Worm (Caenorhabditis elegans) whole organism, L3 larva: ENCODE results near the gene R10E9.2.
A peak's percentile ranks its signal among the peaks of the same experiment; 100 is the strongest.

Source experiments
- R02D3.7 ChIP-seq: fragments of 150-350 bp; optimal IDR thresholded peaks from 2 replicates; lab custom pipeline; 2014; ENCODE audit warnings: missing biosample characterization, missing genetic modification characterization
- ZK546.5 ChIP-seq: sonication (generic microtip); optimal IDR thresholded peaks from 2 replicates; lab custom pipeline; 2017; ENCODE audit warnings: missing biosample characterization, missing genetic modification characterization
- ceh-16 ChIP-seq: sonication (generic microtip); optimal IDR thresholded peaks from 2 replicates; lab custom pipeline; 2017; ENCODE audit warnings: missing biosample characterization, missing genetic modification characterization
- ceh-28 ChIP-seq: fragments of 150-350 bp; optimal IDR thresholded peaks from 2 replicates; lab custom pipeline; 2014; ENCODE audit warnings: missing biosample characterization, missing genetic modification reagents, missing genetic modification characterization
- ceh-82 ChIP-seq: fragments of 150-350 bp; optimal IDR thresholded peaks from 2 replicates; lab custom pipeline; 2014; ENCODE audit warnings: missing biosample characterization, missing genetic modification characterization
- egl-27 ChIP-seq: sonication (generic microtip); optimal IDR thresholded peaks from 4 replicates; lab custom pipeline; 2017; ENCODE audit warnings: missing biosample characterization, missing genetic modification reagents, missing genetic modification characterization
- egl-5 ChIP-seq: fragments of 150-350 bp; optimal IDR thresholded peaks from 2 replicates; lab custom pipeline; 2017; ENCODE audit warnings: missing biosample characterization, missing genetic modification reagents, missing genetic modification characterization, inconsistent platforms
- elt-1 ChIP-seq: fragments of 150-350 bp; optimal IDR thresholded peaks from 2 replicates; lab custom pipeline; 2014; ENCODE audit warnings: missing biosample characterization, missing genetic modification characterization
- elt-3 ChIP-seq, 3 experiments: fragments of 150-350 bp in 1 of 3; sonication (generic microtip) in 2 of 3; optimal IDR thresholded peaks; 2 replicates in 2 of 3; 4 replicates in 1 of 3; lab custom pipeline; 2014 to 2017; ENCODE audit warnings: missing biosample characterization in 3 of 3, missing genetic modification characterization in 3 of 3
- eor-1 ChIP-seq, 2 experiments: fragments of 150-350 bp; optimal IDR thresholded peaks; 2 replicates each; lab custom pipeline; 2014 to 2018; ENCODE audit warnings: missing biosample characterization in 2 of 2, missing genetic modification characterization in 2 of 2
- fkh-2 ChIP-seq: fragments of 150-350 bp; optimal IDR thresholded peaks from 2 replicates; lab custom pipeline; 2014; ENCODE audit warnings: missing biosample characterization, missing genetic modification reagents, missing genetic modification characterization
- hmg-11 ChIP-seq: sonication (generic microtip); optimal IDR thresholded peaks from 2 replicates; lab custom pipeline; 2016; ENCODE audit warnings: missing genetic modification characterization, missing compliant biosample characterization
- jun-1 ChIP-seq: fragments of 150-350 bp; optimal IDR thresholded peaks from 2 replicates; lab custom pipeline; 2014; ENCODE audit warnings: missing biosample characterization, missing genetic modification reagents, missing genetic modification characterization
- lin-15B ChIP-seq: fragments of 150-350 bp; optimal IDR thresholded peaks from 2 replicates; lab custom pipeline; 2014; ENCODE audit warnings: missing biosample characterization, missing genetic modification characterization
- lin-39 ChIP-seq: fragments of 150-350 bp; optimal IDR thresholded peaks from 2 replicates; lab custom pipeline; 2018; ENCODE audit warnings: missing biosample characterization, missing genetic modification reagents, missing genetic modification characterization
- lsy-12 ChIP-seq: sonication (generic microtip); optimal IDR thresholded peaks from 2 replicates; lab custom pipeline; 2016; ENCODE audit warnings: mild to moderate bottlenecking, missing genetic modification characterization, missing compliant biosample characterization
- nfya-1 ChIP-seq: sonication (generic microtip); optimal IDR thresholded peaks from 2 replicates; lab custom pipeline; 2017; ENCODE audit warnings: missing genetic modification characterization, mild to moderate bottlenecking, missing compliant biosample characterization, antibody characterized with exemption, moderate library complexity; ENCODE audit not compliant: insufficient read depth
- nhr-23 ChIP-seq: fragments of 150-350 bp; optimal IDR thresholded peaks from 2 replicates; lab custom pipeline; 2014; ENCODE audit warnings: missing biosample characterization, missing genetic modification reagents, missing genetic modification characterization
- nhr-25 ChIP-seq: sonication (generic microtip); optimal IDR thresholded peaks from 2 replicates; lab custom pipeline; 2017; ENCODE audit warnings: missing biosample characterization, missing genetic modification characterization
- nhr-67 ChIP-seq: fragments of 150-350 bp; optimal IDR thresholded peaks from 2 replicates; lab custom pipeline; 2014; ENCODE audit warnings: missing biosample characterization, missing genetic modification characterization
- nhr-76 ChIP-seq: fragments of 150-350 bp; sonication (generic microtip); optimal IDR thresholded peaks from 5 replicates; lab custom pipeline; 2014; ENCODE audit warnings: missing biosample characterization, missing genetic modification characterization
- pha-4 ChIP-seq: fragments of 150-350 bp; optimal IDR thresholded peaks from 2 replicates; lab custom pipeline; 2014; ENCODE audit warnings: missing biosample characterization, missing genetic modification reagents, missing genetic modification characterization
- pqm-1 ChIP-seq: fragments of 150-350 bp; optimal IDR thresholded peaks from 2 replicates; lab custom pipeline; 2017; ENCODE audit warnings: missing biosample characterization, missing genetic modification characterization, inconsistent platforms
- sea-2 ChIP-seq: fragments of 150-350 bp; sonication (generic microtip); optimal IDR thresholded peaks from 4 replicates; lab custom pipeline; 2014; ENCODE audit warnings: missing biosample characterization, missing genetic modification reagents, missing genetic modification characterization
- snpc-4 ChIP-seq: fragments of 150-350 bp; optimal IDR thresholded peaks from 2 replicates; lab custom pipeline; 2014; ENCODE audit warnings: missing biosample characterization, missing genetic modification characterization
- unc-39 ChIP-seq: sonication (generic microtip); optimal IDR thresholded peaks from 4 replicates; lab custom pipeline; 2017; ENCODE audit warnings: missing biosample characterization, missing genetic modification characterization
- unc-62 ChIP-seq: fragments of 150-350 bp; sonication (generic microtip); optimal IDR thresholded peaks from 4 replicates; lab custom pipeline; 2014; ENCODE audit warnings: missing biosample characterization, missing genetic modification reagents, missing genetic modification characterization
- ztf-11 ChIP-seq: fragments of 150-350 bp; optimal IDR thresholded peaks from 2 replicates; lab custom pipeline; 2014; ENCODE audit warnings: missing biosample characterization, missing genetic modification characterization
- ztf-4 ChIP-seq: fragments of 150-350 bp; optimal IDR thresholded peaks from 2 replicates; lab custom pipeline; 2014; ENCODE audit warnings: missing biosample characterization, missing genetic modification characterization

Gene R10E9.2

DNA sequence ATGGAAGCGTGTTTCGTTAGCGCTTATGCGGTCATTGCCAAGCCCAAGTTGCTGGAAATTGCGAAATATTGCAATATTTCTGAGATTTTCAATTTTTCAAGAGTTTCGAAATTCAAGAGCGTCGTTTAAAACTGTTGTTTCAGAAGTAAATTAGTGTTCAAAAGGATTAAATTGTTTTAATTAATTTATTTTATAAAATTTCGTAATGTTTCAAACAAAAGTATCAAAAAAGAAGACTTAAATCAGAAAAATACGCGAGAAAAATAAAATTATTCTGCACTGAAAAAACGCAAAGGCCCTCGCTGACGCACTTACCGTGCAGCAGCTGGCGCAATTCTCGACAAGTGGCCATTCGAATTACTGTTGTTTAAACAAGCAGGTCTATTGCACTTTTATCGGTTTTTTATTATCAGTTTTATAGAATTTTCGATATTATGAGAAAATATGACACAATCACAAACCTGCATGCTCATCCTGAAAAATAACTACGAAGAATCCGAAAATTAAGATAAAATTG is 40.0 kb upstream of the R10E9.2 start, which contains the start of gene tif-1A (continued):
- peak; percentile 78 for TF ChIP-seq lin-15B (tag; lab: Kevin White, UChicago)
- peak; percentile 83 for TF ChIP-seq lsy-12 (tag; lab: Kevin White, UChicago)

- TF ChIP-seq elt-1 (tag; lab: Kevin White, UChicago): no peak
- no peak for TF ChIP-seq eor-1 (tag; optimal IDR thresholded peaks at IDR 0.05; lab: Kevin White, UChicago)
- no peak for TF ChIP-seq sea-2
- TF ChIP-seq egl-5 (tag; lab: Kevin White, UChicago): peak; percentile 29
These were observed 30.3 kb upstream of the R10E9.2 start for ce11 chrIII:3994457-3994856.

DNA sequence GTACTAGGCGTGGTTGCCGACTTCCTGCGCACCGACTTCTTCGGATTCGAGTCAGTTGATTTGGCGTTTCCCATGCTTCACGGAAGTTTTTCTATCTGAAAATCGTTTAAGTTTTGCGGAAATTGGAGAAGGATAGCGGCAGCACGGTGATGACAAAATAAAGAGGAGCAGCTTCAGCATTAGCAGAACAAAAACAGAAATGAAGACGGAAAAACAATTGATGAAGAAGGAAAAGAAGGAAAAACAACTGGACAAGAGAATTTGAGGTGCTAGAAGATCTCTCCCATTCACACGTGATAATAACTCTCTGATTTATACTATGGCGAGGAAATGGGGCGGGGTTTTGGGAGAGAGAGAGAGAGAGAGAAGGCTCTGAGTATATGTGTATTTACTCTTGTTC is 28.0 kb upstream of the R10E9.2 start, which contains the start of gene glb-11:
Gene glb-11 (minus strand): TSS at position 101 of the 400 bp plus-strand sequence.
- no peak for TF ChIP-seq egl-5 (tag; lab: Kevin White, UChicago)
- no peak for TF ChIP-seq ceh-82 (tag; lab: Kevin White, UChicago)
- no peak for TF ChIP-seq ztf-11 (tag; lab: Kevin White, UChicago)
- no peak for TF ChIP-seq egl-27 (tag; lab: Kevin White, UChicago)
- TF ChIP-seq, all 47 proteins: peak for 0

ce11 chrIII:3991362-3991761 is 27.2 kb upstream of the R10E9.2 start:
- no peak for TF ChIP-seq nhr-76
- peak; percentile 33 for TF ChIP-seq nfya-1
- TF ChIP-seq, all 47 proteins: peak for 1

DNA sequence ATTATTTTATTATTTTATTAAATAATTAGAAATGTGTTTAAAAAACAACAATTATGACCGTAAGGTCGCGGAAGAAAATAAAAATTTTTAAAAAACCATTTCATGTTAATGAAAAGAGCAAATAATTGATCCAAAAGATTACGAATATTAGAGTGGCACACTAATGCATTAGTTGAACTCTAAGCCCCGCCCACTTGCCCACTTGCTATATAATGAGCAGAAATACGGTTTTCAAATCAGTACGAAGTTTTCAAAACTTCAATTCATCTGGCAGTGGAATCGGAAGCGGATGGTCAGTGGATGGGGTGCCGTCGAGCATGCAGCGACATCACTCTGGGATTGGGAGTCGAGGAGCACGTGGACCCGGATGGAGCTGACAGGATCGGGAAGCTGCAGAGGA is 23.6 kb upstream of the R10E9.2 start, which contains the start of gene C36E8.6:
Gene C36E8.6 (plus strand): TSS at position 301 of the 400 bp plus-strand sequence.
- no peak for TF ChIP-seq egl-5 (tag; lab: Kevin White, UChicago)
- TF ChIP-seq unc-39 (tag; lab: Kevin White, UChicago): no peak
- no peak for TF ChIP-seq nhr-67 (tag; lab: Kevin White, UChicago)
- TF ChIP-seq fkh-2 (tag; lab: Kevin White, UChicago): no peak
- TF ChIP-seq elt-1 (tag; lab: Kevin White, UChicago): no peak
- no peak for TF ChIP-seq nhr-23 (tag; lab: Kevin White, UChicago)
- TF ChIP-seq ceh-16 (tag; lab: Kevin White, UChicago): no peak
- no peak for TF ChIP-seq ZK546.5
- TF ChIP-seq pqm-1 (tag; lab: Kevin White, UChicago): no peak
- TF ChIP-seq ztf-4 (tag; lab: Kevin White, UChicago): no peak
- no peak for TF ChIP-seq eor-1 (tag; optimal IDR thresholded peaks at IDR 0.05; lab: Kevin White, UChicago)
- TF ChIP-seq elt-3 (tag; optimal IDR thresholded peaks at IDR 0.05; lab: Kevin White, UChicago): no peak
- TF ChIP-seq jun-1 (tag; lab: Kevin White, UChicago): no peak
- no peak for TF ChIP-seq R02D3.7
- no peak for TF ChIP-seq ceh-28
- TF ChIP-seq pha-4: no peak
- no peak for TF ChIP-seq unc-62
- TF ChIP-seq, all 47 proteins: peak for 0

ce11 chrIII:3986368-3986767 is 22.2 kb upstream of the R10E9.2 start, which contains the start of gene Y1A5A.1:
Y1A5A.1 (minus strand) TSS chrIII:3986661.
- TF ChIP-seq fkh-2 (tag; lab: Kevin White, UChicago) (no peak), elt-3 (tag; optimal IDR thresholded peaks at IDR 0.05; lab: Kevin White, UChicago) (no peak), nfya-1 (no peak)
- TF ChIP-seq, all 47 proteins: peak for 0

DNA sequence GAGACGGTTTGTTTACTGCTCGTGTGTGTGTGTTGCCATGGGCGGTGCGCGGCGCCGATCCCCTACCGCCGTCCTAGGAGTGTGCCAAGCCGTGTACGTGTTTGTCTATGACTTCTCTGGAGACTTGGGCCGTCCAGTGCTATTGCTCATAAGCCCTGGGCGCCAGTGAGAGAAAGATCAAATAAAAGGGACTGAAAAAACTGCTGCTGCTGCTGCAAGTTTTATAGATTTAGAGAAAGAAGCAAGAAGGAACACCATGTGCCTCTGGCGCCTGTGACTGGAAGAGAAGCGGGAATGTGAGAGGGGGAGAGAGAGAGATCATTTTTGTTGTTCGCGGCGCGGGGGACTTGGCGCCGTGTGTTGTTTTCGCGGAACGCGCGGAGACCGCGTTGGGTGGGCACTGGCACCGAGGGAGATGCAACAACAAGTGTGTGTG is 19.9 kb upstream of the R10E9.2 start:
- TF ChIP-seq hmg-11 (peak; percentile 36), nhr-25 (tag; lab: Kevin White, UChicago) (no peak), nfya-1 (peak; percentile 24), lsy-12 (tag; lab: Kevin White, UChicago) (peak; percentile 10), egl-5 (tag; lab: Kevin White, UChicago) (peak; percentile 60), lin-39 (tag; lab: Kevin White, UChicago) (peak; percentile 1), pha-4 (peak; percentile 88), eor-1 (tag; optimal IDR thresholded peaks at IDR 0.05; lab: Kevin White, UChicago) (no peak), snpc-4 (tag; lab: Kevin White, UChicago) (peak; percentile 14), pqm-1 (tag; lab: Kevin White, UChicago) (no peak), unc-62 (no peak)
